Fruit fly (Drosophila melanogaster) whole organism: ENCODE data around the gene sicily.

ENCODE experiments used
- EcR ChIP-seq, 2 experiments: fragments of >200 bp; optimal IDR thresholded peaks; 2 replicates each; lab custom pipeline; 2017; ENCODE audit warnings: missing biosample characterization in 2 of 2, missing genetic modification characterization in 2 of 2, missing genetic modification reagents in 2 of 2
- pan ChIP-seq: fragments of >200 bp; optimal IDR thresholded peaks from 2 replicates; lab custom pipeline; 2017

DNA sequence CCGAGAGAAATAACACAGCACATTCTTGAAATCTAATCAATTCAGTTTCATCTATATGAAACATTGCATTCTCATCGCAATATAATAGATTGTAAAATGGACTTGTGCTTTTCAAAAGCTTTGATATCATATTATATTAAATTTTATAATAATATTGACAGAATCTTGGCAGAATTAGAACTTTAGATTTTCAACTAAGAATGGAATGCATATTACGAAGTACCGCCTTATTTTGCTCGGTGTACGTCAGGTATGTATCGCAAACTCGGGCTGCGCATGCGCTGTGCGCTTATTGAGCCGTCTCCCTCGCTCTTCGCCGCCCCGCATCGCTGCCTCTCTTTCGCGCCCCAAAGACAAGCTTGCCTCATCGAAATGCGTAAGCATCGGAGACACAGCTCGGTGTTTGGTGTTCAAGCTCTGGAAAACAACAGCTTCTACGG, 23.6 kb downstream of the sicily start:
- no peak for TF ChIP-seq pan (lab: Kevin White, UChicago)
- TF ChIP-seq EcR (GFP tag; optimal IDR thresholded peaks at IDR 0.05; lab: Kevin White, UChicago) = no peak
